Fruit fly (Drosophila melanogaster) whole organism, embryonic: ENCODE data around the gene CG14153.
A peak's percentile ranks its signal among the peaks of the same experiment; 100 is the strongest.

Source experiments
- Asciz ChIP-seq: fragments of 200-800 bp; sonication (Bioruptor generic); optimal IDR thresholded peaks from 2 replicates; lab custom pipeline; 2017; ENCODE audit warnings: missing biosample characterization, mild to moderate bottlenecking, missing genetic modification characterization, missing genetic modification reagents
- BtbVII ChIP-seq: fragments of 200-800 bp; sonication (Bioruptor generic); optimal IDR thresholded peaks from 3 replicates; lab custom pipeline; 2017; ENCODE audit warnings: missing biosample characterization, mild to moderate bottlenecking, missing genetic modification characterization
- CG1024 ChIP-seq: fragments of 200-800 bp; sonication (Bioruptor generic); IDR thresholded peaks from 2 replicates; pipeline ENCODE4 v1.3.6; 2022; ENCODE audit warnings: missing biosample characterization, missing genetic modification characterization
- CG10431 ChIP-seq: fragments of 200-800 bp; sonication (Bioruptor generic); optimal IDR thresholded peaks from 3 replicates; lab custom pipeline; 2018; ENCODE audit warnings: missing biosample characterization, mild to moderate bottlenecking, missing genetic modification characterization
- CG10959 ChIP-seq: fragments of 200-800 bp; sonication (Bioruptor generic); IDR thresholded peaks from 2 replicates; pipeline ENCODE4 v1.3.6; 2022; ENCODE audit warnings: missing biosample characterization, missing genetic modification characterization
- CG11085 ChIP-seq: fragments of 200-800 bp; sonication (Bioruptor generic); IDR thresholded peaks from 2 replicates; pipeline ENCODE4 v1.3.6; 2022; ENCODE audit warnings: missing biosample characterization, missing genetic modification characterization
- CG11723 ChIP-seq: fragments of 200-800 bp; sonication (Bioruptor generic); optimal IDR thresholded peaks from 2 replicates; lab custom pipeline; 2017; ENCODE audit warnings: missing biosample characterization, mild to moderate bottlenecking, missing genetic modification characterization
- CG12236 ChIP-seq: fragments of 200-800 bp; sonication (Bioruptor generic); optimal IDR thresholded peaks from 2 replicates; lab custom pipeline; 2016; ENCODE audit warnings: missing biosample characterization, missing genetic modification characterization
- CG1602 ChIP-seq: fragments of 200-800 bp; sonication (Bioruptor generic); optimal IDR thresholded peaks from 3 replicates; lab custom pipeline; 2016; ENCODE audit warnings: missing biosample characterization, missing genetic modification characterization
- CG17829 ChIP-seq: fragments of 200-800 bp; optimal IDR thresholded peaks from 2 replicates; lab custom pipeline; 2019; ENCODE audit warnings: missing biosample characterization, mild to moderate bottlenecking, missing genetic modification characterization, moderate library complexity
- CG18262 ChIP-seq: fragments of 200-800 bp; optimal IDR thresholded peaks from 3 replicates; lab custom pipeline; 2019; ENCODE audit warnings: missing biosample characterization, mild to moderate bottlenecking, missing genetic modification characterization, moderate library complexity
- CG2116 ChIP-seq: fragments of 200-800 bp; sonication (Bioruptor generic); optimal IDR thresholded peaks from 3 replicates; lab custom pipeline; 2018; ENCODE audit warnings: missing biosample characterization, mild to moderate bottlenecking, missing genetic modification characterization
- CG2202 ChIP-seq: fragments of 200-800 bp; sonication (Bioruptor generic); optimal IDR thresholded peaks from 2 replicates; lab custom pipeline; 2018; ENCODE audit warnings: missing biosample characterization, mild to moderate bottlenecking, missing genetic modification characterization
- CG34224 ChIP-seq: fragments of 200-800 bp; sonication (Bioruptor generic); IDR thresholded peaks from 3 replicates; pipeline ENCODE4 v1.3.6; 2022; ENCODE audit warnings: missing biosample characterization, missing genetic modification characterization; ENCODE audit not compliant: partially characterized antibody
- CG6175 ChIP-seq: fragments of 200-800 bp; sonication (Bioruptor generic); IDR thresholded peaks from 3 replicates; pipeline ENCODE4 v1.3.6; 2022; ENCODE audit warnings: missing biosample characterization, missing genetic modification characterization
- CG6791 ChIP-seq: fragments of 200-800 bp; sonication (Bioruptor generic); IDR thresholded peaks from 3 replicates; pipeline ENCODE4 v1.3.6; 2022; ENCODE audit warnings: missing biosample characterization, missing genetic modification characterization; ENCODE audit not compliant: partially characterized antibody
- CG7745 ChIP-seq: fragments of 200-800 bp; sonication (Bioruptor generic); optimal IDR thresholded peaks from 2 replicates; lab custom pipeline; 2018; ENCODE audit warnings: missing biosample characterization, mild to moderate bottlenecking, missing genetic modification characterization, moderate library complexity
- CG7928 ChIP-seq: fragments of 200-800 bp; sonication (Bioruptor generic); optimal IDR thresholded peaks from 2 replicates; lab custom pipeline; 2017; ENCODE audit warnings: missing biosample characterization, mild to moderate bottlenecking, missing genetic modification characterization
- CG8290 ChIP-seq, 3 experiments: fragments of 200-800 bp; sonication (Bioruptor generic); optimal IDR thresholded peaks; 2 replicates each; lab custom pipeline; 2016 to 2019; ENCODE audit warnings: missing biosample characterization in 3 of 3, missing genetic modification characterization in 3 of 3, mild to moderate bottlenecking in 2 of 3, moderate library complexity in 1 of 3
- Dek ChIP-seq: fragments of 200-800 bp; sonication (Bioruptor generic); optimal IDR thresholded peaks from 3 replicates; lab custom pipeline; 2019; ENCODE audit warnings: missing biosample characterization, mild to moderate bottlenecking, missing genetic modification characterization, moderate library complexity
- Dll ChIP-seq: fragments of 200-800 bp; sonication (Bioruptor generic); IDR thresholded peaks from 4 replicates; pipeline ENCODE4 v1.3.6; 2022; ENCODE audit warnings: missing biosample characterization, missing genetic modification characterization; ENCODE audit not compliant: partially characterized antibody
- Ets65A ChIP-seq: fragments of 200-800 bp; sonication (Bioruptor generic); peaks from one replicate; lab custom pipeline; 2016; ENCODE audit warnings: missing biosample characterization, missing genetic modification characterization
- Fer1 ChIP-seq: fragments of 200-800 bp; sonication (Bioruptor generic); optimal IDR thresholded peaks from 2 replicates; lab custom pipeline; 2017; ENCODE audit warnings: missing biosample characterization, mild to moderate bottlenecking, missing genetic modification characterization
- H2.0 ChIP-seq: fragments of 200-800 bp; sonication (Bioruptor generic); IDR thresholded peaks from 2 replicates; pipeline ENCODE4 v1.3.6; 2022; ENCODE audit warnings: missing biosample characterization, missing genetic modification characterization
- Lim3 ChIP-seq: fragments of 200-800 bp; sonication (Bioruptor generic); IDR thresholded peaks from 2 replicates; pipeline ENCODE4 v1.3.6; 2022; ENCODE audit warnings: missing biosample characterization, missing genetic modification characterization
- NC2α ChIP-seq: fragments of 200-800 bp; sonication (Bioruptor generic); optimal IDR thresholded peaks from 2 replicates; lab custom pipeline; 2016; ENCODE audit warnings: missing biosample characterization, missing genetic modification characterization
- Rx ChIP-seq: fragments of 200-800 bp; sonication (Bioruptor generic); IDR thresholded peaks from 2 replicates; pipeline ENCODE4 v1.3.6; 2022; ENCODE audit warnings: missing biosample characterization, missing genetic modification characterization
- Six4 ChIP-seq: fragments of 200-800 bp; sonication (Bioruptor generic); optimal IDR thresholded peaks from 2 replicates; lab custom pipeline; 2016; ENCODE audit warnings: missing biosample characterization, missing genetic modification characterization
- Sry-δ ChIP-seq: fragments of 200-800 bp; sonication (Bioruptor generic); optimal IDR thresholded peaks from 2 replicates; lab custom pipeline; 2016; ENCODE audit warnings: missing biosample characterization, missing genetic modification characterization
- amos ChIP-seq: fragments of 200-800 bp; sonication (Bioruptor generic); IDR thresholded peaks from 2 replicates; pipeline ENCODE4 v1.3.6; 2022; ENCODE audit warnings: missing biosample characterization, missing genetic modification characterization; ENCODE audit not compliant: partially characterized antibody
- aop ChIP-seq: fragments of 200-800 bp; sonication (Bioruptor generic); IDR thresholded peaks from 2 replicates; pipeline ENCODE4 v1.3.6; 2022; ENCODE audit warnings: missing biosample characterization, missing genetic modification characterization
- ash1 ChIP-seq: fragments of 200-800 bp; sonication (Bioruptor generic); optimal IDR thresholded peaks from 2 replicates; lab custom pipeline; 2018; ENCODE audit warnings: missing biosample characterization, mild to moderate bottlenecking, missing genetic modification characterization
- cg ChIP-seq: fragments of 200-800 bp; sonication (Bioruptor generic); optimal IDR thresholded peaks from 3 replicates; lab custom pipeline; 2019; ENCODE audit warnings: missing biosample characterization, mild to moderate bottlenecking, missing genetic modification characterization, moderate library complexity
- dm ChIP-seq: fragments of 200-800 bp; sonication (Bioruptor generic); optimal IDR thresholded peaks from 3 replicates; lab custom pipeline; 2016; ENCODE audit warnings: missing biosample characterization, missing genetic modification characterization
- dpn ChIP-seq, 2 experiments: fragments of 200-800 bp; sonication (Bioruptor generic); optimal IDR thresholded peaks; 3 replicates each; lab custom pipeline; 2016; ENCODE audit warnings: missing biosample characterization in 2 of 2, missing genetic modification characterization in 2 of 2
- emc ChIP-seq: fragments of 200-800 bp; sonication (Bioruptor generic); optimal IDR thresholded peaks from 2 replicates; lab custom pipeline; 2016; ENCODE audit warnings: missing biosample characterization, missing genetic modification characterization
- esg ChIP-seq: fragments of 200-800 bp; sonication (Bioruptor generic); conservative IDR thresholded peaks from 2 replicates; pipeline ENCODE4 v1.3.6; 2022; ENCODE audit warnings: missing biosample characterization, missing genetic modification characterization
- eve ChIP-seq, 2 experiments: fragments of >200 bp; optimal IDR thresholded peaks; 2 replicates each; lab custom pipeline; 2017; ENCODE audit warnings: missing biosample characterization in 2 of 2, missing genetic modification characterization in 2 of 2
- ftz-f1 ChIP-seq: fragments of 200-800 bp; sonication (Bioruptor generic); optimal IDR thresholded peaks from 2 replicates; lab custom pipeline; 2016; ENCODE audit warnings: missing biosample characterization, missing genetic modification characterization
- kah ChIP-seq: fragments of 200-800 bp; sonication (Bioruptor generic); optimal IDR thresholded peaks from 2 replicates; lab custom pipeline; 2018; ENCODE audit warnings: missing biosample characterization, mild to moderate bottlenecking, missing genetic modification characterization
- kni ChIP-seq: fragments of 200-800 bp; sonication (Bioruptor generic); optimal IDR thresholded peaks from 3 replicates; lab custom pipeline; 2017; ENCODE audit warnings: mild to moderate bottlenecking, missing biosample characterization, missing genetic modification reagents, missing genetic modification characterization
- luna ChIP-seq: fragments of 200-800 bp; sonication (Bioruptor generic); optimal IDR thresholded peaks from 2 replicates; lab custom pipeline; 2016; ENCODE audit warnings: missing biosample characterization, missing genetic modification characterization
- pita ChIP-seq: fragments of 200-800 bp; sonication (Bioruptor generic); optimal IDR thresholded peaks from 2 replicates; lab custom pipeline; 2017; ENCODE audit warnings: missing biosample characterization, mild to moderate bottlenecking, missing genetic modification characterization
- pros ChIP-seq: fragments of 200-800 bp; sonication (Bioruptor generic); optimal IDR thresholded peaks from 3 replicates; lab custom pipeline; 2019; ENCODE audit warnings: missing biosample characterization, mild to moderate bottlenecking, missing genetic modification characterization, moderate library complexity
- psq ChIP-seq: fragments of 200-800 bp; sonication (Bioruptor generic); optimal IDR thresholded peaks from 2 replicates; lab custom pipeline; 2017; ENCODE audit warnings: missing biosample characterization, missing genetic modification characterization
- pzg ChIP-seq: fragments of 200-800 bp; sonication (Bioruptor generic); optimal IDR thresholded peaks from 3 replicates; lab custom pipeline; 2018; ENCODE audit warnings: missing biosample characterization, mild to moderate bottlenecking, missing genetic modification characterization, moderate library complexity
- ro ChIP-seq: fragments of 200-800 bp; sonication (Bioruptor generic); IDR thresholded peaks from 2 replicates; pipeline ENCODE4 v1.3.6; 2022; ENCODE audit warnings: missing biosample characterization, missing genetic modification characterization
- sob ChIP-seq: fragments of 200-800 bp; sonication (Bioruptor generic); IDR thresholded peaks from 2 replicates; pipeline ENCODE4 v1.3.6; 2022; ENCODE audit warnings: missing biosample characterization, missing genetic modification characterization
- toy ChIP-seq: fragments of 200-800 bp; sonication (Bioruptor generic); IDR thresholded peaks from 2 replicates; pipeline ENCODE4 v1.3.6; 2022; ENCODE audit warnings: missing biosample characterization, missing genetic modification characterization

Gene CG14153

DNA sequence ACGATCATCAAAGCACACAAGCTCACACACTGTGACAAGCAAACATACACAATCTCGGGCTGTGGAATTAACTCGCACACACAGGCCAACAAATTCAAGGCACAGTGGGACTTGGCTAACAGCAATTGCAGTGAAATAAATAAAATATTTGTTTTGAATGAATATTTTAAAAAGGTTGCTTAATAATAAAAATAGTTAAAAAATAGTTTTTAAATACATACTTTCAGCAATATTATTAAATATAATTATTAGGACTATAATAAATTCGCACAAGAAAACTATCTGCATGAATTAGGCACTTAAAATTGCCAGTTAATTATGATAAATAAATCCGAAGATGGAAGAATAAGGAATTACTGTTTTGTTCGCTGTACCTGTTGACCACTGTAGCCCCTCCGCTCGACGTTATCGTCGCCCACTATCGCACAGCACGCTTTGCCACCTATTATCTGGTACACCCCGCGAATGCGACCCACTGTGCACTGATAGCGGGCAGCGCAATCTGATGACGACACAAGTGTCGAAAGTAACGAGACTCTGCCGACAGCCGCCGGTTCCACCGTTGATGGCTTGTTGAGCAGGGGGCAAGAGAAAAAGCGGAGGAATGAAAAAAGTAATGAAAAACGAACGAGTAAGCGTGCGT, 39.5 kb downstream of the CG14153 start (continued):
- TF ChIP-seq kni (peak; percentile 83), ro (GFP tag; lab: Robert Waterston, UW) (peak; percentile 92), toy (GFP tag; lab: Robert Waterston, UW) (peak; percentile 92), CG18262 (tag; lab: Kevin White, UChicago) (peak; percentile 99), CG17829 (tag; lab: Kevin White, UChicago) (peak; percentile 98), aop (GFP tag; lab: Robert Waterston, UW) (peak; percentile 56; the same call in 1 of the 2 replicates), eve (GFP tag; optimal IDR thresholded peaks at IDR 0.05; lab: Kevin White, UChicago) (peak in 1 of 2 experiments; percentile 99), Rx (peak; percentile 88), CG11085 (GFP tag; lab: Robert Waterston, UW) (peak; percentile 94), esg (GFP tag; lab: Robert Waterston, UW) (peak; percentile 98), CG10959 (peak; percentile 86), CG6791 (GFP tag; lab: Robert Waterston, UW) (0 out of 3 replicates have a peak, but pooled peaks have one; percentile 37), dpn (GFP tag; optimal IDR thresholded peaks at IDR 0.05; lab: Kevin White, UChicago) (peak; percentile 86 to 98), ash1 (GFP tag; lab: Kevin White, UChicago) (no peak), Six4 (GFP tag; lab: Kevin White, UChicago) (peak; percentile 97), pros (peak; percentile 43), CG2202 (peak; percentile 92), Sry-δ (GFP tag; lab: Kevin White, UChicago) (peak; percentile 44), CG1602 (GFP tag; lab: Kevin White, UChicago) (peak; percentile 97), BtbVII (GFP tag; lab: Kevin White, UChicago) (peak; percentile 99), psq (GFP tag; lab: Kevin White, UChicago) (peak; percentile 90), kah (GFP tag; lab: Kevin White, UChicago) (peak; percentile 95), Dek (tag; lab: Kevin White, UChicago) (peak; percentile 96), CG34224 (GFP tag; lab: Robert Waterston, UW) (peak; percentile 41; the same call in 1 of the 3 replicates), CG1024 (GFP tag; lab: Robert Waterston, UW) (peak; percentile 84), CG8290 (GFP tag; optimal IDR thresholded peaks at IDR 0.05; lab: Kevin White, UChicago) (peak; percentile 96), CG8290 (tag; optimal IDR thresholded peaks at IDR 0.05; lab: Kevin White, UChicago) (peak; percentile 80 to 92), NC2α (no peak), Fer1 (peak; percentile 99), amos (no peak; the same call in 1 of the 2 replicates), Dll (GFP tag; lab: Robert Waterston, UW) (0 out of 4 replicates have a peak, but pooled peaks have one; percentile 34), Asciz (GFP tag; lab: Kevin White, UChicago) (peak; percentile 99), Ets65A (peak; percentile 94), Lim3 (GFP tag; lab: Robert Waterston, UW) (peak; percentile 93; the same call in 1 of the 2 replicates), sob (peak; percentile 97), ftz-f1 (peak; percentile 59), CG12236 (GFP tag; lab: Kevin White, UChicago) (no peak), pzg (GFP tag; lab: Kevin White, UChicago) (peak; percentile 15), cg (peak; percentile 54), pita (no peak), CG11723 (GFP tag; lab: Kevin White, UChicago) (peak; percentile 98), CG10431 (GFP tag; lab: Kevin White, UChicago) (peak; percentile 95), luna (GFP tag; lab: Kevin White, UChicago) (no peak), CG7928 (GFP tag; lab: Kevin White, UChicago) (peak; percentile 77), CG7745 (no peak), dm (GFP tag; lab: Kevin White, UChicago) (peak; percentile 69), CG6175 (GFP tag; lab: Robert Waterston, UW) (peak; percentile 96), emc (peak; percentile 71), H2.0 (GFP tag; lab: Robert Waterston, UW) (peak; percentile 95), CG2116 (GFP tag; lab: Kevin White, UChicago) (peak; percentile 86)
